Worm (Caenorhabditis elegans): ENCODE measurements around the gene mec-18.

The mec-18 gene

DNA sequence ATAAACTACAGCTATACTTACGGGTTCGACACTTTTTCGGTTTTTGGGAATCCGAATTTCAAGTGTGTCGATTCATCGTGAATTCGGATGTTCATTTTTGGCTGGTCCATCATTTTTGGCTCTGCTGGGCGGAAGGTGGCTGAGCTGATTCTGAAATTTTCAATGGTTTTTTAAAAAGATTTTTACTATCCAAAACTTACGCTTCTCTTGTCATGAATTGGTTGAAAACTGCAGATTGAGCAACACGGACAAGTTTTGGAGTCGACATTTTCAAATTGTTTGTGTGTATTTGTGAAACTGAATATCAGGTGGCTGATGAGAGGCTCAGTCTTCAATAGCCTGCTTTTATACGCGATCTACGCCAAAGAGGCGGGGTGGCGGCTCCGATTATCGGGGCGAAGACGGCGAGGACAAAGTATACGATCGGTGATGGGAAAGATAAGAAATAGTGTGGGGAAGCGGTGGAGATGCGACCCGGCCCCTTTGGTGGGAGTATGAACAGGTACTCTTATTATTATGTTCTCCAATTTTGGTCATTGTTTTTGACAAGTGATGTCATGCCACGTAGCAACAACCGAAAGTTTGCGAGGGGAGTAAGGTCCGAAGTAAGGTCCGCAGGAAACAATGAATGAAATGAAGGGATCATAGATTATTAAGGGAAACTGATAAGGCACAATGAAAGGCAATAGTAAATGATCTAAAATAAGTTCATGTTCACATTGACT is 27.0 kb downstream of the mec-18 start, which contains the start of gene F48D6.4:
Gene F48D6.4, minus strand, starts transcription at position 346 of the 725 bp plus-strand sequence.
- TF ChIP-seq ces-1 (GFP tag; optimal IDR thresholded peaks at IDR 0.05) (no peak), unc-98 (GFP tag; IDR thresholded peaks at IDR 0.05) (no peak), ztf-4 (tag; optimal IDR thresholded peaks at IDR 0.05) (no peak), sup-37 (GFP tag; optimal IDR thresholded peaks at IDR 0.05) (no peak), lsy-2 (tag; optimal IDR thresholded peaks at IDR 0.05) (no peak), C16A3.4 (tag; optimal IDR thresholded peaks at IDR 0.05) (no peak), nhr-85 (tag) (peak; percentile 14), mef-2 (tag; optimal IDR thresholded peaks at IDR 0.05) (no peak), elt-2 (tag; optimal IDR thresholded peaks at IDR 0.05) (peak; percentile 33), ama-1 (optimal IDR thresholded peaks at IDR 0.05) (peak; percentile 11), efl-1 (optimal IDR thresholded peaks at IDR 0.05) (no peak), efl-1 (GFP tag; optimal IDR thresholded peaks at IDR 0.05 in 1 of 2) (peak in 1 of 2 experiments; percentile 23), nhr-76 (tag; optimal IDR thresholded peaks at IDR 0.05) (no peak), ets-5 (GFP tag; IDR thresholded peaks at IDR 0.05) (no peak), ztf-11 (tag; optimal IDR thresholded peaks at IDR 0.05) (no peak), mab-9 (GFP tag; IDR thresholded peaks at IDR 0.05) (no peak)

DNA sequence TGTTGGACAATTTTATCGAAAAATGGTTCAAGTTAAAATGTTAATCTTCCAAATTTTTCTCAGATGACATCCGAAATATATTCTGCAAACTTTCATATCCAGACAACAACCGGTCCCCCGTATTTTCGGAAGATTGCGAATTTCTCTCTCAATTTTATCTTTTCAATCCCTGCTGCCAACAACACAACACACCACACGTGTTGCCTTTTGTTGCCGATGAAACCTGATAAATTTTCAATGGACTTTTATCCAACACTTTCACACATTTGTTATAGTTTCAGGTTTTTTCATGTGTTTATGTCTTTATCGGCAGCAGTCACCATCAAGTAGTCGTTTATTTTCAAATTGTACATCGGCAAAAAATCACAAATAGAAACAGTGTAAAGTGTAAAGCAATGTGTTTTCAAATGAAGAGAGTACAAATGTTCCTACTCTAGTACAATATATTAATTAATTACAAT is 27.7 kb downstream of the mec-18 start:
- TF ChIP-seq nhr-19 (GFP tag; conservative IDR thresholded peaks at IDR 0.05) = 0 out of 2 replicates have a peak, but pooled peaks have one; percentile 10
- TF ChIP-seq lin-35 (GFP tag; optimal IDR thresholded peaks at IDR 0.05) = peak in 1 of 2 experiments; percentile 49
- TF ChIP-seq elt-2 (tag; optimal IDR thresholded peaks at IDR 0.05) = peak; percentile 32
- peak; percentile 55 for TF ChIP-seq nhr-90 (tag; optimal IDR thresholded peaks at IDR 0.05; ENCODE audit: poor library complexity)
- TF ChIP-seq hpl-2 (GFP tag; optimal IDR thresholded peaks at IDR 0.05) = no peak
- no peak for TF ChIP-seq fkh-4 (tag; optimal IDR thresholded peaks at IDR 0.05; ENCODE audit: borderline replicate concordance)
- TF ChIP-seq blmp-1 (tag; optimal IDR thresholded peaks at IDR 0.05) = peak; percentile 56
- TF ChIP-seq ama-1 (optimal IDR thresholded peaks at IDR 0.05) = peak; percentile 89
- TF ChIP-seq skn-1 (tag; optimal IDR thresholded peaks at IDR 0.05) = no peak
- TF ChIP-seq dpl-1 (GFP tag; optimal IDR thresholded peaks at IDR 0.05) = no peak
- peak in 1 of 2 experiments; percentile 19 for TF ChIP-seq mdl-1 (tag; optimal IDR thresholded peaks at IDR 0.05)
- peak in 1 of 6 experiments; percentile 37 for TF ChIP-seq elt-3 (tag; optimal IDR thresholded peaks at IDR 0.05)
- no peak for TF ChIP-seq C04F5.9 (tag; optimal IDR thresholded peaks at IDR 0.05)

DNA sequence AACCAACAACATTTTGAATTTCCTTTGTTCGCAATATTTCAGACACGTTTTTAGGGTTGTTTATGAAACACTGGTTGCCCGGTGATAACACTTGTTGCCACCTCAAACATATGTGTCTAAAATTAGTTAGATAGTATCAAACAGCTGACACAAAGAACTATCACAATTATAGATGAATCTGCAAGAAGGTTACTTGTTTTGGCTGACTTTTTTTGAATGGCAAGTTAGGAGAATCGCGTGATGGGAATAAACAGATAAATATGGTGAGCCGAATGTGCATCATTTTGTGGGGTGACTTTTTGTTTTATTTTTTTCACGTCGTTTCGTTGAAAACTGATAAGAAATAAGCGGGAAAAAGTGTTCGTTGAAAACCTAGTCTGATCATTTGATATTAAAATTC is 28.9 kb downstream of the mec-18 start:
- TF ChIP-seq sox-4 (tag; optimal IDR thresholded peaks at IDR 0.05) = no peak
- no peak for TF ChIP-seq C16A3.4 (tag; optimal IDR thresholded peaks at IDR 0.05)
- TF ChIP-seq nhr-11 (tag; optimal IDR thresholded peaks at IDR 0.05) = no peak
- no peak for TF ChIP-seq pax-3 (tag; optimal IDR thresholded peaks at IDR 0.05)
- no peak for TF ChIP-seq efl-1 (optimal IDR thresholded peaks at IDR 0.05)
- peak in 1 of 2 experiments; percentile 78 for TF ChIP-seq efl-1 (GFP tag; optimal IDR thresholded peaks at IDR 0.05 in 1 of 2)
- peak; percentile 74 for TF ChIP-seq elt-2 (tag; optimal IDR thresholded peaks at IDR 0.05)
- peak; percentile 1 for TF ChIP-seq nhr-20 (tag; optimal IDR thresholded peaks at IDR 0.05)
- no peak for TF ChIP-seq mab-9 (GFP tag; IDR thresholded peaks at IDR 0.05)
- TF ChIP-seq nhr-84 (tag; optimal IDR thresholded peaks at IDR 0.05) = no peak
- no peak for TF ChIP-seq ceh-82 (tag; optimal IDR thresholded peaks at IDR 0.05)
- no peak for TF ChIP-seq fkh-4 (tag; optimal IDR thresholded peaks at IDR 0.05; ENCODE audit: borderline replicate concordance)
- no peak for TF ChIP-seq xbp-1 (tag; optimal IDR thresholded peaks at IDR 0.05)
- TF ChIP-seq nhr-28 (tag; optimal IDR thresholded peaks at IDR 0.05) = no peak
- TF ChIP-seq nhr-19 (GFP tag; conservative IDR thresholded peaks at IDR 0.05) = peak; percentile 49
- TF ChIP-seq vab-15 (tag; optimal IDR thresholded peaks at IDR 0.05) = no peak
- no peak for TF ChIP-seq unc-98 (GFP tag; IDR thresholded peaks at IDR 0.05)
- TF ChIP-seq snpc-4 (tag; optimal IDR thresholded peaks at IDR 0.05) = no peak
- peak in 1 of 2 experiments; percentile 55 for TF ChIP-seq lin-35 (GFP tag; optimal IDR thresholded peaks at IDR 0.05)
- TF ChIP-seq nhr-90 (tag; optimal IDR thresholded peaks at IDR 0.05; ENCODE audit: poor library complexity) = no peak
- TF ChIP-seq pag-3 (tag; optimal IDR thresholded peaks at IDR 0.05; ENCODE audit: borderline replicate concordance, insufficient read depth) = no peak

Measured in whole organism, L1 larva.